Fruit fly (Drosophila melanogaster) whole organism, embryonic: ENCODE data around the gene CAH9.

ENCODE experiments used
- CG11560 ChIP-seq: fragments of 200-800 bp; sonication (Bioruptor generic); IDR thresholded peaks from 3 replicates; pipeline ENCODE4 v1.3.6; 2022; ENCODE audit warnings: missing biosample characterization, missing genetic modification characterization
- CG12236 ChIP-seq: fragments of 200-800 bp; sonication (Bioruptor generic); optimal IDR thresholded peaks from 2 replicates; lab custom pipeline; 2016; ENCODE audit warnings: missing biosample characterization, missing genetic modification characterization
- CG14441 ChIP-seq: fragments of 200-800 bp; sonication (Bioruptor generic); IDR thresholded peaks from 2 replicates; pipeline ENCODE4 v1.3.6; 2022; ENCODE audit warnings: missing biosample characterization, missing genetic modification characterization
- CG1529 ChIP-seq: fragments of 200-800 bp; sonication (Bioruptor generic); optimal IDR thresholded peaks from 3 replicates; lab custom pipeline; 2018; ENCODE audit warnings: missing biosample characterization, missing genetic modification characterization
- CG17328 ChIP-seq: fragments of 200-800 bp; sonication (Bioruptor generic); IDR thresholded peaks from 2 replicates; pipeline ENCODE4 v1.3.6; 2022; ENCODE audit warnings: missing biosample characterization, missing genetic modification characterization
- CG2678 ChIP-seq: fragments of 200-800 bp; sonication (Bioruptor generic); optimal IDR thresholded peaks from 3 replicates; lab custom pipeline; 2019; ENCODE audit warnings: missing biosample characterization, mild to moderate bottlenecking, missing genetic modification characterization, moderate library complexity
- CG2712 ChIP-seq: fragments of 200-800 bp; optimal IDR thresholded peaks from 3 replicates; lab custom pipeline; 2019; ENCODE audit warnings: missing biosample characterization, mild to moderate bottlenecking, missing genetic modification characterization, moderate library complexity
- CG2875 ChIP-seq: fragments of 200-800 bp; sonication (Bioruptor generic); optimal IDR thresholded peaks from 2 replicates; lab custom pipeline; 2017; ENCODE audit warnings: missing biosample characterization, mild to moderate bottlenecking, missing genetic modification characterization, missing genetic modification reagents
- CG42726 ChIP-seq: fragments of 200-800 bp; sonication (Bioruptor generic); IDR thresholded peaks from 2 replicates; pipeline ENCODE4 v1.3.6; 2022; ENCODE audit warnings: missing biosample characterization, missing genetic modification characterization; ENCODE audit not compliant: partially characterized antibody
- CG4328 ChIP-seq: fragments of 200-800 bp; sonication (Bioruptor generic); optimal IDR thresholded peaks from 3 replicates; lab custom pipeline; 2017; ENCODE audit warnings: missing biosample characterization, missing genetic modification reagents, missing genetic modification characterization
- CG4424 ChIP-seq: fragments of 200-800 bp; sonication (Bioruptor generic); optimal IDR thresholded peaks from 3 replicates; lab custom pipeline; 2016; ENCODE audit warnings: missing biosample characterization, missing genetic modification characterization
- CG6813 ChIP-seq: fragments of 200-800 bp; sonication (Bioruptor generic); optimal IDR thresholded peaks from 2 replicates; lab custom pipeline; 2017; ENCODE audit warnings: missing biosample characterization, missing genetic modification characterization, mild to moderate bottlenecking, moderate library complexity, missing genetic modification reagents
- Dip2 ChIP-seq: fragments of 200-800 bp; sonication (Bioruptor generic); IDR thresholded peaks from 2 replicates; pipeline ENCODE4 v1.3.6; 2022; ENCODE audit warnings: missing biosample characterization, missing genetic modification characterization
- GATAe ChIP-seq: fragments of 200-800 bp; sonication (Bioruptor generic); conservative IDR thresholded peaks from 2 replicates; pipeline ENCODE4 v1.3.6; 2022; ENCODE audit warnings: missing biosample characterization, missing genetic modification characterization
- H15 ChIP-seq: fragments of 200-800 bp; sonication (Bioruptor generic); IDR thresholded peaks from 3 replicates; pipeline ENCODE4 v1.3.6; 2022; ENCODE audit warnings: missing biosample characterization, missing genetic modification characterization
- HLH4C ChIP-seq: fragments of 200-800 bp; sonication (Bioruptor generic); IDR thresholded peaks from 3 replicates; pipeline ENCODE4 v1.3.6; 2022; ENCODE audit warnings: missing biosample characterization, missing genetic modification characterization; ENCODE audit not compliant: partially characterized antibody
- Lim3 ChIP-seq: fragments of 200-800 bp; sonication (Bioruptor generic); IDR thresholded peaks from 2 replicates; pipeline ENCODE4 v1.3.6; 2022; ENCODE audit warnings: missing biosample characterization, missing genetic modification characterization
- MBD-R2 ChIP-seq: fragments of 200-800 bp; sonication (Bioruptor generic); IDR thresholded peaks from 2 replicates; pipeline ENCODE4 v1.3.6; 2022; ENCODE audit warnings: missing biosample characterization, missing genetic modification characterization
- NC2β ChIP-seq: fragments of 200-800 bp; sonication (Bioruptor generic); optimal IDR thresholded peaks from 2 replicates; lab custom pipeline; 2016; ENCODE audit warnings: missing biosample characterization, missing genetic modification characterization
- NFAT ChIP-seq: fragments of 200-800 bp; sonication (Bioruptor generic); IDR thresholded peaks from 2 replicates; pipeline ENCODE4 v1.3.6; 2022; ENCODE audit warnings: missing biosample characterization, missing genetic modification characterization
- Oli ChIP-seq: fragments of 200-800 bp; sonication (Bioruptor generic); optimal IDR thresholded peaks from 2 replicates; lab custom pipeline; 2018; ENCODE audit warnings: missing biosample characterization, mild to moderate bottlenecking, missing genetic modification characterization, moderate library complexity
- Spps ChIP-seq: fragments of 200-800 bp; sonication (Bioruptor generic); optimal IDR thresholded peaks from 2 replicates; lab custom pipeline; 2018; ENCODE audit warnings: missing biosample characterization, mild to moderate bottlenecking, missing genetic modification characterization
- Sry-δ ChIP-seq: fragments of 200-800 bp; sonication (Bioruptor generic); optimal IDR thresholded peaks from 2 replicates; lab custom pipeline; 2016; ENCODE audit warnings: missing biosample characterization, missing genetic modification characterization
- ash1 ChIP-seq: fragments of 200-800 bp; sonication (Bioruptor generic); optimal IDR thresholded peaks from 2 replicates; lab custom pipeline; 2018; ENCODE audit warnings: missing biosample characterization, mild to moderate bottlenecking, missing genetic modification characterization
- bbx ChIP-seq: fragments of 200-800 bp; sonication (Bioruptor generic); IDR thresholded peaks from 2 replicates; pipeline ENCODE4 v1.3.6; 2022; ENCODE audit warnings: missing biosample characterization, missing genetic modification characterization; ENCODE audit not compliant: partially characterized antibody
- bigmax ChIP-seq: fragments of 200-800 bp; sonication (Bioruptor generic); optimal IDR thresholded peaks from 2 replicates; lab custom pipeline; 2018; ENCODE audit warnings: missing biosample characterization, mild to moderate bottlenecking, missing genetic modification characterization
- bsh ChIP-seq, 2 experiments: fragments of 200-800 bp; sonication (Bioruptor generic); optimal IDR thresholded peaks; 2 replicates each; lab custom pipeline; 2017 to 2018; ENCODE audit warnings: mild to moderate bottlenecking in 2 of 2, missing biosample characterization in 2 of 2, missing genetic modification characterization in 2 of 2, moderate library complexity in 1 of 2
- cad ChIP-seq: fragments of >200 bp; optimal IDR thresholded peaks from 2 replicates; lab custom pipeline; 2017; ENCODE audit warnings: missing biosample characterization, missing genetic modification characterization
- chinmo ChIP-seq: fragments of 200-800 bp; sonication (Bioruptor generic); IDR thresholded peaks from 4 replicates; pipeline ENCODE4 v1.3.6; 2022; ENCODE audit warnings: missing biosample characterization, missing genetic modification characterization; ENCODE audit not compliant: partially characterized antibody
- ci ChIP-seq: fragments of 200-800 bp; sonication (Bioruptor generic); IDR thresholded peaks from 3 replicates; pipeline ENCODE4 v1.3.6; 2022; ENCODE audit warnings: missing biosample characterization, missing genetic modification characterization
- crc ChIP-seq: fragments of 200-800 bp; sonication (Bioruptor generic); optimal IDR thresholded peaks from 2 replicates; lab custom pipeline; 2016; ENCODE audit warnings: missing biosample characterization, missing genetic modification characterization
- crp ChIP-seq, 2 experiments: fragments of 200-800 bp; sonication (Bioruptor generic); optimal IDR thresholded peaks; 2 replicates in 1 of 2; 3 replicates in 1 of 2; lab custom pipeline; 2017; ENCODE audit warnings: missing biosample characterization in 2 of 2, missing genetic modification characterization in 2 of 2, mild to moderate bottlenecking in 1 of 2, moderate library complexity in 1 of 2
- fd102C ChIP-seq: fragments of 200-800 bp; sonication (Bioruptor generic); optimal IDR thresholded peaks from 2 replicates; lab custom pipeline; 2018; ENCODE audit warnings: missing biosample characterization, mild to moderate bottlenecking, missing genetic modification characterization, moderate library complexity
- fd64A ChIP-seq: fragments of 200-800 bp; sonication (Bioruptor generic); optimal IDR thresholded peaks from 3 replicates; lab custom pipeline; 2018; ENCODE audit warnings: missing biosample characterization, mild to moderate bottlenecking, missing genetic modification characterization
- gce ChIP-seq: fragments of 200-800 bp; sonication (Bioruptor generic); IDR thresholded peaks from 3 replicates; pipeline ENCODE4 v1.3.6; 2022; ENCODE audit warnings: missing biosample characterization, missing genetic modification characterization
- gfzf ChIP-seq: fragments of 200-800 bp; sonication (Bioruptor generic); optimal IDR thresholded peaks from 2 replicates; lab custom pipeline; 2016; ENCODE audit warnings: missing biosample characterization, mild to moderate bottlenecking, missing genetic modification characterization, moderate library complexity
- ham ChIP-seq: fragments of 200-800 bp; sonication (Bioruptor generic); IDR thresholded peaks from 2 replicates; pipeline ENCODE4 v1.3.6; 2022; ENCODE audit warnings: missing biosample characterization, missing genetic modification characterization
- inv ChIP-seq: fragments of 200-800 bp; sonication (Bioruptor generic); IDR thresholded peaks from 2 replicates; pipeline ENCODE4 v1.3.6; 2022; ENCODE audit warnings: missing biosample characterization, missing genetic modification characterization; ENCODE audit not compliant: partially characterized antibody
- lola ChIP-seq, 3 experiments: fragments of >200 bp in 2 of 3; fragments of 200-800 bp in 1 of 3; sonication (Bioruptor generic) in 1 of 3; optimal IDR thresholded peaks; 2 replicates each; lab custom pipeline; 2017 to 2019; ENCODE audit warnings: missing biosample characterization in 3 of 3, missing genetic modification characterization in 3 of 3, mild to moderate bottlenecking in 1 of 3, moderate library complexity in 1 of 3
- repo ChIP-seq: fragments of 200-800 bp; sonication (Bioruptor generic); optimal IDR thresholded peaks from 2 replicates; lab custom pipeline; 2016; ENCODE audit warnings: missing biosample characterization, missing genetic modification characterization
- ro ChIP-seq: fragments of 200-800 bp; sonication (Bioruptor generic); IDR thresholded peaks from 2 replicates; pipeline ENCODE4 v1.3.6; 2022; ENCODE audit warnings: missing biosample characterization, missing genetic modification characterization
- sens ChIP-seq: fragments of 200-800 bp; sonication (Bioruptor generic); peaks from one replicate; lab custom pipeline; 2016; ENCODE audit warnings: missing biosample characterization, missing genetic modification characterization
- seq ChIP-seq: fragments of 200-800 bp; sonication (Bioruptor generic); IDR thresholded peaks from 2 replicates; pipeline ENCODE4 v1.3.6; 2022; ENCODE audit warnings: missing biosample characterization, missing genetic modification characterization
- stwl ChIP-seq: fragments of 200-800 bp; sonication (Bioruptor generic); optimal IDR thresholded peaks from 3 replicates; lab custom pipeline; 2018; ENCODE audit warnings: missing biosample characterization, mild to moderate bottlenecking, missing genetic modification characterization, moderate library complexity
- twi ChIP-seq: fragments of 200-800 bp; optimal IDR thresholded peaks from 2 replicates; lab custom pipeline; 2019; ENCODE audit warnings: missing biosample characterization, mild to moderate bottlenecking, missing genetic modification characterization, moderate library complexity
- vnd ChIP-seq: fragments of 200-800 bp; sonication (Bioruptor generic); IDR thresholded peaks from 3 replicates; pipeline ENCODE4 v1.3.6; 2022; ENCODE audit warnings: missing biosample characterization, missing genetic modification characterization; ENCODE audit not compliant: partially characterized antibody
- wek ChIP-seq: fragments of 200-800 bp; sonication (Bioruptor generic); optimal IDR thresholded peaks from 3 replicates; lab custom pipeline; 2018; ENCODE audit warnings: missing biosample characterization, mild to moderate bottlenecking, missing genetic modification characterization, moderate library complexity
- yki ChIP-seq: fragments of >200 bp; optimal IDR thresholded peaks from 3 replicates; lab custom pipeline; 2018

CAH9 gene

dm6 chr3R:27111784-27112602 is 6.0 kb upstream of the CAH9 start, which contains the start of the genes gb and CG5815 (continued):
- TF ChIP-seq twi (tag; lab: Kevin White, UChicago) (peak; percentile 79), ash1 (GFP tag; lab: Kevin White, UChicago) (no peak), Oli (tag; lab: Kevin White, UChicago) (peak; percentile 85), CG2875 (GFP tag; lab: Kevin White, UChicago) (peak; percentile 81), Spps (peak; percentile 45), NFAT (GFP tag; lab: Robert Waterston, UW) (peak; percentile 90), gce (peak; percentile 84), seq (GFP tag; lab: Robert Waterston, UW) (peak; percentile 89), chinmo (GFP tag; lab: Robert Waterston, UW) (peak; percentile 74; the same call in 2 of the 4 replicates), GATAe (peak; percentile 60), CG1529 (GFP tag; lab: Kevin White, UChicago) (peak; percentile 73), Sry-δ (GFP tag; lab: Kevin White, UChicago) (peak; percentile 72), crc (GFP tag; lab: Kevin White, UChicago) (peak; percentile 49), CG2678 (tag; lab: Kevin White, UChicago) (peak; percentile 92), CG11560 (peak; percentile 75; the same call in 2 of the 3 replicates), vnd (peak; percentile 96), cad (no peak), H15 (GFP tag; lab: Robert Waterston, UW) (peak; percentile 86), repo (GFP tag; lab: Kevin White, UChicago) (no peak), ham (GFP tag; lab: Robert Waterston, UW) (peak; percentile 48; the same call in 1 of the 2 replicates), MBD-R2 (GFP tag; lab: Robert Waterston, UW) (peak; percentile 89), CG17328 (peak; percentile 92), NC2β (GFP tag; lab: Kevin White, UChicago) (peak; percentile 48), Dip2 (GFP tag; lab: Robert Waterston, UW) (no peak; the same call in 1 of the 2 replicates), CG12236 (peak; percentile 16), lola (GFP tag; optimal IDR thresholded peaks at IDR 0.05; lab: Kevin White, UChicago) (peak in 1 of 3 experiments; percentile 84), CG4328 (GFP tag; lab: Kevin White, UChicago) (peak; percentile 85), CG6813 (peak; percentile 76), yki (lab: Kevin White, UChicago) (no peak), gfzf (peak; percentile 69), bbx (GFP tag; lab: Robert Waterston, UW) (peak; percentile 85), stwl (peak; percentile 84), CG2712 (tag; lab: Kevin White, UChicago) (peak; percentile 93), ro (GFP tag; lab: Robert Waterston, UW) (peak; percentile 55), Lim3 (GFP tag; lab: Robert Waterston, UW) (peak; percentile 60; the same call in 1 of the 2 replicates), sens (GFP tag; lab: Kevin White, UChicago) (peak; percentile 97), bigmax (GFP tag; lab: Kevin White, UChicago) (no peak), bsh (GFP tag; optimal IDR thresholded peaks at IDR 0.05; lab: Kevin White, UChicago) (peak; percentile 60 to 90), wek (no peak), crp (GFP tag; optimal IDR thresholded peaks at IDR 0.05; lab: Kevin White, UChicago) (peak in 1 of 2 experiments; percentile 66), fd102C (no peak), HLH4C (GFP tag; lab: Robert Waterston, UW) (peak; percentile 97), ci (peak; percentile 91), CG14441 (GFP tag; lab: Robert Waterston, UW) (peak; percentile 93), CG4424 (peak; percentile 93), CG42726 (GFP tag; lab: Robert Waterston, UW) (no peak; the same call in 1 of the 2 replicates), inv (peak; percentile 91), fd64A (GFP tag; lab: Kevin White, UChicago) (no peak)
